Worm (Caenorhabditis elegans) whole organism, midembryonic: ENCODE results near the gene dli-1.

Source experiments
- cog-1 ChIP-seq: sonication (generic microtip); optimal IDR thresholded peaks from 2 replicates; lab custom pipeline; 2016; ENCODE audit warnings: missing genetic modification characterization, missing compliant biosample characterization
- flt-1 ChIP-seq: fragments of 200-800 bp; sonication (Bioruptor generic); IDR thresholded peaks from 2 replicates; pipeline ENCODE4 v1.3.6; 2022; ENCODE audit warnings: missing genetic modification characterization, missing compliant biosample characterization
- med-1 ChIP-seq: sonication (generic microtip); optimal IDR thresholded peaks from 2 replicates; lab custom pipeline; 2017; ENCODE audit warnings: missing genetic modification characterization, mild to moderate bottlenecking, missing compliant biosample characterization, antibody characterized with exemption, missing genetic modification reagents; ENCODE audit not compliant: insufficient read depth
- ref-1 ChIP-seq: fragments of 200-800 bp; sonication (Bioruptor generic); conservative IDR thresholded peaks from 2 replicates; pipeline ENCODE4 v1.3.6; 2022; ENCODE audit warnings: missing genetic modification reagents, missing genetic modification characterization, missing compliant biosample characterization

DNA sequence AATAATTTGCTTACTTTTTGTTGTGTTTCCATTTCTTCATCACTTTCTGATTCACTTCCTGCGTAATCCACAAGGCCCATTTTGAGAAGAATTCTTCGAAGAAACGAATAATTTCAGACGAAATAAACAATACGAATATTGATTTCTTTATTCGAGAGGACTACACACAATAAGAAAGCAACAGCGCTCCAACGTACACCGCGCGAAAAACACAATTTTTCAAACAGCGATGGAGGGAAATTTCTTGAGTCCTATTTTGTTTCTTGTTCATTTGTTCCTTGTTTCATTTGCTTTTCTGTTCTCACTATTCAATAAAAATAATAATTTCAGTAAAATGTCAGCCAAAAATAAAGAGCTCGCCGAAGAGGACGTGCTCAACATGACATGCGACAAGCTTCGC lies 4.9 kb downstream of the dli-1 start, which contains the start of the genes prcc-1 and C39E9.12:
- TF ChIP-seq flt-1 (GFP tag; lab: Robert Waterston, UW), result no peak
- no peak for TF ChIP-seq ref-1
- TF ChIP-seq med-1 (GFP tag; lab: Kevin White, UChicago), result no peak
- no peak for TF ChIP-seq cog-1
